Worm (Caenorhabditis elegans): ENCODE measurements around the gene ech-6.
A peak's percentile ranks its signal among the peaks of the same experiment; 100 is the strongest.

ech-6 gene

ce11 chrIII:9780665-9781304 is 28.1 kb upstream of the ech-6 start, which contains the start of gene vha-1 (continued):
- no peak for TF ChIP-seq nhr-11 (tag; optimal IDR thresholded peaks at IDR 0.05)
- no peak for TF ChIP-seq mec-3 (tag; optimal IDR thresholded peaks at IDR 0.05; ENCODE audit: borderline replicate concordance)
- TF ChIP-seq madf-2 (tag; optimal IDR thresholded peaks at IDR 0.05): no peak
- TF ChIP-seq ceh-18 (tag; optimal IDR thresholded peaks at IDR 0.05): peak; percentile 52
- TF ChIP-seq ceh-34 (tag; optimal IDR thresholded peaks at IDR 0.05): peak; percentile 31
- TF ChIP-seq dmd-4 (tag; optimal IDR thresholded peaks at IDR 0.05; ENCODE audit: borderline replicate concordance): no peak
- TF ChIP-seq fkh-6 (tag; optimal IDR thresholded peaks at IDR 0.05): no peak
- peak; percentile 14 for TF ChIP-seq ets-4 (tag; optimal IDR thresholded peaks at IDR 0.05)
- TF ChIP-seq unc-86 (tag; optimal IDR thresholded peaks at IDR 0.05): peak; percentile 40
- TF ChIP-seq eyg-1 (tag; optimal IDR thresholded peaks at IDR 0.05): no peak
- TF ChIP-seq rnt-1 (tag; optimal IDR thresholded peaks at IDR 0.05): peak; percentile 55
- no peak for TF ChIP-seq unc-55 (GFP tag; optimal IDR thresholded peaks at IDR 0.05)
- TF ChIP-seq ceh-22 (tag; optimal IDR thresholded peaks at IDR 0.05): no peak
- TF ChIP-seq ceh-2 (tag; optimal IDR thresholded peaks at IDR 0.05): no peak

ce11 chrIII:9780254-9780653 is 27.6 kb upstream of the ech-6 start, which contains the start of gene sqv-3:
Gene sqv-3 (minus strand): TSS chrIII:9780354.
- TF ChIP-seq ceh-30 (tag; optimal IDR thresholded peaks at IDR 0.05) (no peak), syd-9 (tag; optimal IDR thresholded peaks at IDR 0.05) (no peak), lin-11 (tag; optimal IDR thresholded peaks at IDR 0.05) (no peak), hlh-15 (tag; optimal IDR thresholded peaks at IDR 0.05) (no peak), ceh-48 (tag; optimal IDR thresholded peaks at IDR 0.05) (no peak), che-1 (tag; optimal IDR thresholded peaks at IDR 0.05) (no peak)

DNA sequence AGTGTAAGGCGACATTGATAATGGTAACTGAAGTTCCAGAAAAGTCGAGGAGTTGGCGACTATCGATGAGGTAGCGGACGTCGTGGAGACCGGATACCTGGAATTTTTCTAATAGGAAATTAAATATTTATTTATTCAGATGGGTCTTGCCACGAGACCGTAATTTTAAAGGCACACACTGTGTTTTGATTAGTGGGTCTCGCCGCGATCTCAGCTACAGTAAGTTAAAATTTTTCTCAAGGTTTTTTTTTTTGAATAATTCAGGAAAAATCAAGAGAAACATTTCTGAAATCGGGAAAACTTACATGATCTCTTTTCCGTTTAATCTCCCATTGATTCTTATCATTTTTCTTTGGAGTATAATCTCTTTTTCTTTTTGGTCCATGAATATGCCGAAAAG is 26.4 kb upstream of the ech-6 start:
- no peak for TF ChIP-seq ama-1 (optimal IDR thresholded peaks at IDR 0.05)

- TF ChIP-seq ceh-31 (tag; optimal IDR thresholded peaks at IDR 0.05) (peak; percentile 16), pax-1 (tag; optimal IDR thresholded peaks at IDR 0.05) (peak; percentile 43), ceh-6 (GFP tag; optimal IDR thresholded peaks at IDR 0.05) (no peak)
Measured at ce11 chrIII:9776323-9776722, 23.6 kb upstream of the ech-6 start, which contains the start of gene usp-46. Gene usp-46 (plus strand): TSS chrIII:9776623.

DNA sequence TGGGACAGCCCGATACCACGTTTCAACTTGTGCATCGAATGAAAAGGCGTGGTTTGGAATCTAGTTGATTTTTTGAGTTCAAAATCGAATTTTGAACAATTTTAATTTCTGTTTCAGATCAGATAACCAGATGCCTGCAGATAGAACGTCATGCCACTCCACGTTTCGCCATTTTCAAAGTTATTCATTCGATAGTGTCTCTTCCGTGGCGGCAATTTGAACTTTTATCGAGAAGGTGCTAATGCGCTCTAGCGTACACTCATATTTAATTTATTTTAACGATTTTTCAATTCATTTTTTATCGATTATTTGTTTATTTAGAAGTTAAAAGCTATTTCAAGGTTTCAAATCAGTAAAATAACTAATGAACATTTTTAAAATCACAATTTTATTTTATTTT is 23.2 kb upstream of the ech-6 start:
- TF ChIP-seq ceh-2 (tag; optimal IDR thresholded peaks at IDR 0.05) (no peak), pha-4 (tag; optimal IDR thresholded peaks at IDR 0.05) (no peak), rnt-1 (tag; optimal IDR thresholded peaks at IDR 0.05) (no peak), gmeb-2 (tag; optimal IDR thresholded peaks at IDR 0.05) (no peak), syd-9 (tag; optimal IDR thresholded peaks at IDR 0.05) (no peak), mec-3 (tag; optimal IDR thresholded peaks at IDR 0.05; ENCODE audit: borderline replicate concordance) (no peak), zip-5 (tag; optimal IDR thresholded peaks at IDR 0.05) (no peak), ceh-45 (GFP tag; IDR thresholded peaks at IDR 0.05) (no peak), dve-1 (tag; optimal IDR thresholded peaks at IDR 0.05) (no peak), ceh-48 (tag; optimal IDR thresholded peaks at IDR 0.05) (no peak), ceh-24 (tag; optimal IDR thresholded peaks at IDR 0.05) (no peak), unc-3 (GFP tag; conservative IDR thresholded peaks at IDR 0.05) (no peak), unc-3 (tag; optimal IDR thresholded peaks at IDR 0.05) (no peak), ets-4 (tag; optimal IDR thresholded peaks at IDR 0.05) (no peak), K02D7.2 (tag; optimal IDR thresholded peaks at IDR 0.05) (no peak), tbx-7 (tag; optimal IDR thresholded peaks at IDR 0.05) (no peak), sox-2 (GFP tag; IDR thresholded peaks at IDR 0.05) (no peak), ama-1 (optimal IDR thresholded peaks at IDR 0.05) (no peak), K09A11.1 (tag; optimal IDR thresholded peaks at IDR 0.05; ENCODE audit: insufficient read depth) (no peak)
